Worm (Caenorhabditis elegans) whole organism, L4/young adult: ENCODE data around the gene fbxb-111.

Source experiments
- W03F9.2 ChIP-seq: fragments of 150-350 bp; optimal IDR thresholded peaks from 2 replicates; lab custom pipeline; 2014; ENCODE audit warnings: missing biosample characterization, missing genetic modification characterization
- him-1 ChIP-seq: sonication (generic microtip); optimal IDR thresholded peaks from 2 replicates; lab custom pipeline; 2016; ENCODE audit warnings: missing genotype, missing genetic modification reagents, missing genetic modification characterization, missing compliant biosample characterization

- TF ChIP-seq him-1 (tag; lab: Kevin White, UChicago), result no peak
- TF ChIP-seq W03F9.2, result no peak
Observed at ce11 chrII:2749595-2750048, 25.2 kb downstream of the fbxb-111 start, which contains the start of gene F29A7.4.
